Worm (Caenorhabditis elegans) whole organism, L2 larva: ENCODE data around the gene let-4.

Source experiments
- C34F6.9 ChIP-seq: fragments of 150-350 bp; optimal IDR thresholded peaks from 2 replicates; lab custom pipeline; 2014; ENCODE audit warnings: missing biosample characterization, missing genetic modification characterization
- F13H6.1 ChIP-seq: sonication (generic microtip); optimal IDR thresholded peaks from 2 replicates; lab custom pipeline; 2016; ENCODE audit warnings: missing genetic modification characterization, missing compliant biosample characterization
- R02D3.7 ChIP-seq: fragments of 150-350 bp; optimal IDR thresholded peaks from 2 replicates; lab custom pipeline; 2014; ENCODE audit warnings: missing biosample characterization, missing genetic modification characterization
- Y55F3AM.14 ChIP-seq: fragments of 200-800 bp; sonication (Bioruptor generic); optimal IDR thresholded peaks from 2 replicates; lab custom pipeline; 2018; ENCODE audit warnings: mild to moderate bottlenecking, missing genetic modification characterization, missing compliant biosample characterization
- alr-1 ChIP-seq: fragments of 150-350 bp; optimal IDR thresholded peaks from 2 replicates; lab custom pipeline; 2014; ENCODE audit warnings: missing biosample characterization, missing genetic modification characterization
- aly-2 ChIP-seq: fragments of 150-350 bp; optimal IDR thresholded peaks from 2 replicates; lab custom pipeline; 2014; ENCODE audit warnings: missing biosample characterization, missing genetic modification characterization
- ama-1 ChIP-seq: fragments of 150-350 bp; optimal IDR thresholded peaks from 2 replicates; lab custom pipeline; 2018; ENCODE audit warnings: inconsistent platforms
- blmp-1 ChIP-seq: sonication (generic microtip); optimal IDR thresholded peaks from 2 replicates; lab custom pipeline; 2017; ENCODE audit warnings: missing genetic modification characterization, mild to moderate bottlenecking, missing compliant biosample characterization, antibody characterized with exemption, moderate library complexity; ENCODE audit not compliant: insufficient read depth
- ceh-16 ChIP-seq: fragments of 150-350 bp; optimal IDR thresholded peaks from 2 replicates; lab custom pipeline; 2014; ENCODE audit warnings: missing biosample characterization, missing genetic modification characterization
- ceh-82 ChIP-seq: fragments of 150-350 bp; optimal IDR thresholded peaks from 2 replicates; lab custom pipeline; 2014; ENCODE audit warnings: missing biosample characterization, missing genetic modification characterization
- crh-2 ChIP-seq: sonication (generic microtip); optimal IDR thresholded peaks from 2 replicates; lab custom pipeline; 2017; ENCODE audit warnings: missing biosample characterization, missing genetic modification characterization
- dmd-4 ChIP-seq: sonication (generic microtip); optimal IDR thresholded peaks from 2 replicates; lab custom pipeline; 2017; ENCODE audit warnings: missing biosample characterization, missing genetic modification characterization
- egl-27 ChIP-seq: sonication (generic microtip); optimal IDR thresholded peaks from 3 replicates; lab custom pipeline; 2017; ENCODE audit warnings: missing biosample characterization, missing genetic modification reagents, missing genetic modification characterization
- elt-1 ChIP-seq: fragments of 150-350 bp; optimal IDR thresholded peaks from 2 replicates; lab custom pipeline; 2014; ENCODE audit warnings: missing biosample characterization, missing genetic modification characterization
- elt-3 ChIP-seq: sonication (generic microtip); optimal IDR thresholded peaks from 2 replicates; lab custom pipeline; 2017; ENCODE audit warnings: missing biosample characterization, missing genetic modification characterization
- fos-1 ChIP-seq: fragments of 150-350 bp; optimal IDR thresholded peaks from 2 replicates; lab custom pipeline; 2014; ENCODE audit warnings: missing biosample characterization, missing genetic modification characterization
- gmeb-1 ChIP-seq: fragments of 150-350 bp; optimal IDR thresholded peaks from 2 replicates; lab custom pipeline; 2014; ENCODE audit warnings: missing biosample characterization, missing genetic modification characterization
- lin-11 ChIP-seq: fragments of 150-350 bp; sonication (generic microtip); optimal IDR thresholded peaks from 2 replicates; lab custom pipeline; 2014; ENCODE audit warnings: missing biosample characterization, missing genetic modification characterization, inconsistent platforms, mixed read lengths
- lin-13 ChIP-seq: fragments of 150-350 bp; optimal IDR thresholded peaks from 2 replicates; lab custom pipeline; 2014; ENCODE audit warnings: missing biosample characterization, missing genetic modification reagents, missing genetic modification characterization
- lin-39 ChIP-seq: fragments of 150-350 bp; optimal IDR thresholded peaks from 2 replicates; lab custom pipeline; 2014; ENCODE audit warnings: missing biosample characterization, missing genetic modification reagents, missing genetic modification characterization
- lsy-2 ChIP-seq, 2 experiments: fragments of 150-350 bp in 1 of 2; sonication (generic microtip) in 1 of 2; optimal IDR thresholded peaks; 2 replicates each; lab custom pipeline; 2014 to 2017; ENCODE audit warnings: missing biosample characterization in 2 of 2, missing genetic modification characterization in 2 of 2
- mab-5 ChIP-seq: fragments of 150-350 bp; optimal IDR thresholded peaks from 2 replicates; lab custom pipeline; 2014; ENCODE audit warnings: missing biosample characterization, missing genetic modification characterization
- mbf-1 ChIP-seq: sonication (generic microtip); optimal IDR thresholded peaks from 2 replicates; lab custom pipeline; 2017; ENCODE audit warnings: missing biosample characterization, missing genetic modification characterization
- nhr-10 ChIP-seq: sonication (generic microtip); optimal IDR thresholded peaks from 2 replicates; lab custom pipeline; 2017; ENCODE audit warnings: missing biosample characterization, missing genetic modification characterization
- nhr-11 ChIP-seq: fragments of 150-350 bp; optimal IDR thresholded peaks from 2 replicates; lab custom pipeline; 2014; ENCODE audit warnings: missing biosample characterization, missing genetic modification characterization
- nhr-12 ChIP-seq: fragments of 150-350 bp; optimal IDR thresholded peaks from 2 replicates; lab custom pipeline; 2014; ENCODE audit warnings: missing biosample characterization, missing genetic modification characterization
- nhr-129 ChIP-seq: fragments of 150-350 bp; optimal IDR thresholded peaks from 2 replicates; lab custom pipeline; 2014; ENCODE audit warnings: missing biosample characterization, missing genetic modification characterization
- nhr-21 ChIP-seq: fragments of 150-350 bp; optimal IDR thresholded peaks from 2 replicates; lab custom pipeline; 2014; ENCODE audit warnings: missing biosample characterization, missing genetic modification characterization
- nhr-23 ChIP-seq: fragments of 150-350 bp; optimal IDR thresholded peaks from 2 replicates; lab custom pipeline; 2014; ENCODE audit warnings: missing biosample characterization, missing genetic modification reagents, missing genetic modification characterization
- nhr-237 ChIP-seq: fragments of 150-350 bp; optimal IDR thresholded peaks from 2 replicates; lab custom pipeline; 2014; ENCODE audit warnings: missing biosample characterization, missing genetic modification characterization
- nhr-25 ChIP-seq: fragments of 150-350 bp; sonication (generic microtip); optimal IDR thresholded peaks from 3 replicates; lab custom pipeline; 2014; ENCODE audit warnings: missing biosample characterization, missing genetic modification characterization
- nhr-6 ChIP-seq: fragments of 150-350 bp; optimal IDR thresholded peaks from 2 replicates; lab custom pipeline; 2014; ENCODE audit warnings: missing biosample characterization, missing genetic modification characterization
- nhr-77 ChIP-seq: fragments of 150-350 bp; optimal IDR thresholded peaks from 2 replicates; lab custom pipeline; 2014; ENCODE audit warnings: missing biosample characterization, missing genetic modification characterization
- peb-1 ChIP-seq: fragments of 150-350 bp; optimal IDR thresholded peaks from 2 replicates; lab custom pipeline; 2014; ENCODE audit warnings: missing biosample characterization, missing genetic modification characterization
- sem-4 ChIP-seq: fragments of 150-350 bp; optimal IDR thresholded peaks from 2 replicates; lab custom pipeline; 2014; ENCODE audit warnings: missing biosample characterization, missing genetic modification reagents, missing genetic modification characterization
- skn-1 ChIP-seq: sonication (generic microtip); optimal IDR thresholded peaks from 2 replicates; lab custom pipeline; 2017; ENCODE audit warnings: missing biosample characterization, missing genetic modification characterization
- sma-3 ChIP-seq: sonication (generic microtip); optimal IDR thresholded peaks from 2 replicates; lab custom pipeline; 2016; ENCODE audit warnings: missing genetic modification reagents, missing genetic modification characterization, missing compliant biosample characterization
- sma-9 ChIP-seq, 2 experiments: fragments of 150-350 bp in 1 of 2; sonication (generic microtip) in 1 of 2; optimal IDR thresholded peaks; 2 replicates each; lab custom pipeline; 2014 to 2016; ENCODE audit warnings: missing genetic modification characterization in 2 of 2, mild to moderate bottlenecking in 1 of 2, missing biosample characterization in 1 of 2, missing compliant biosample characterization in 1 of 2, missing genetic modification reagents in 1 of 2, moderate library complexity in 1 of 2
- snpc-4 ChIP-seq: fragments of 150-350 bp; optimal IDR thresholded peaks from 2 replicates; lab custom pipeline; 2014; ENCODE audit warnings: missing biosample characterization, missing genetic modification characterization
- unc-39 ChIP-seq: fragments of 150-350 bp; optimal IDR thresholded peaks from 2 replicates; lab custom pipeline; 2014; ENCODE audit warnings: missing biosample characterization, missing genetic modification characterization
- unc-55 ChIP-seq: fragments of 150-350 bp; sonication (generic microtip); optimal IDR thresholded peaks from 3 replicates; lab custom pipeline; 2014; ENCODE audit warnings: missing biosample characterization, missing genetic modification reagents, missing genetic modification characterization
- unc-62 ChIP-seq: fragments of 150-350 bp; optimal IDR thresholded peaks from 2 replicates; lab custom pipeline; 2014; ENCODE audit warnings: missing biosample characterization, missing genetic modification reagents, missing genetic modification characterization
- zag-1 ChIP-seq: fragments of 150-350 bp; optimal IDR thresholded peaks from 2 replicates; lab custom pipeline; 2014; ENCODE audit warnings: missing biosample characterization, missing genetic modification characterization
- ztf-1 ChIP-seq: fragments of 200-800 bp; sonication (Bioruptor generic); conservative IDR thresholded peaks from 2 replicates; pipeline ENCODE4 v1.3.6; 2022; ENCODE audit warnings: missing genetic modification characterization, missing compliant biosample characterization
- ztf-11 ChIP-seq: sonication (generic microtip); optimal IDR thresholded peaks from 2 replicates; lab custom pipeline; 2017; ENCODE audit warnings: missing biosample characterization, missing genetic modification characterization
- ztf-4 ChIP-seq: fragments of 150-350 bp; optimal IDR thresholded peaks from 2 replicates; lab custom pipeline; 2014; ENCODE audit warnings: missing biosample characterization, missing genetic modification characterization

Gene let-4

DNA sequence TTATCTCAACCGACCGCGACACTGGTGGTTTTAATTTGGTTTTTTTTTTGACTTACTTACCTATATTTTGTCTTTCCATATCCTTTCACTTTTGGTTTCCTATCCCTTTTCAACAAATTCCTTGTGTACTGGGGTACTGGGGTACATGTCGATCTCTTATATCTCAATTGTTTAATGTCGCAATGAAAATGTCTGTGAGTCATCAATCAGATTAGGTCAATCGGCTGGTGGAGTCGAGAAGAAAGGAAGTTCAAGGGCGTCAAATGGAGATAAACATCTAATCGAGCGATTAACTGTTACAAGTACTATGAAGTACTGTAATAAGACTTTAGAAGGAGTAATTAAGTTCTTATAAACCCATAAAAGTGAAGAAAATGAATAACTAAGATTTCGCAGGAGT, 1.8 kb upstream of the let-4 start:
- TF ChIP-seq nhr-23 (tag; lab: Kevin White, UChicago) (peak; percentile 17), mab-5 (tag; lab: Kevin White, UChicago) (no peak), ceh-16 (tag; lab: Kevin White, UChicago) (peak; percentile 99), sem-4 (tag; lab: Kevin White, UChicago) (peak; percentile 42), fos-1 (tag; lab: Kevin White, UChicago) (peak; percentile 79), nhr-21 (tag; lab: Kevin White, UChicago) (peak; percentile 45), ama-1 (lab: Kevin White, UChicago) (no peak), egl-27 (tag; lab: Kevin White, UChicago) (peak; percentile 71), nhr-12 (tag; lab: Kevin White, UChicago) (no peak), blmp-1 (tag; lab: Kevin White, UChicago) (peak; percentile 86), unc-55 (GFP tag; lab: Kevin White, UChicago) (no peak), dmd-4 (tag; lab: Kevin White, UChicago) (no peak), sma-9 (GFP tag; optimal IDR thresholded peaks at IDR 0.05; lab: Kevin White, UChicago) (peak; percentile 87), sma-9 (tag; optimal IDR thresholded peaks at IDR 0.05; lab: Kevin White, UChicago) (no peak), nhr-129 (tag; lab: Kevin White, UChicago) (no peak), sma-3 (GFP tag; lab: Kevin White, UChicago) (peak; percentile 79), nhr-25 (tag; lab: Kevin White, UChicago) (peak; percentile 52), crh-2 (tag; lab: Kevin White, UChicago) (no peak), lsy-2 (tag; optimal IDR thresholded peaks at IDR 0.05; lab: Kevin White, UChicago) (peak in 1 of 2 experiments; percentile 21), elt-1 (tag; lab: Kevin White, UChicago) (peak; percentile 90)

DNA sequence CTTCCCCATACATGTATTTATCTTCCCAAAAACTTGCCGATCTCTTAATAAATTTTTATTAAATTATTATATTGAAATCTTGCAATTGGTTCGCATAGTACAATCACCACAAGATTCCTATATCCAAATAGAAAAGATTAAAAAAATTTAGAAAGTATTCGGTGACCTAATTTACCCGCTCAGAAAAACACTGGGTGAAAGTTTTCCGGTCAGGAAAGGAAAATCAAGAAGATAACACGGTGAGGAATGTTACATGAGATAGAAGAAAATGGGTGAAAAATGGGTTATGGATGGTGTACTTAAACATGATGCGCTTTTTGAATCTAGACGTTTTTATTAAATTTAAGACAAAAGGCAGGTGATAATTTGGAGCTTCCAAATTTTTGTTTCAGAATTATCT, 3.1 kb downstream of the let-4 start:
- TF ChIP-seq nhr-25 (tag; lab: Kevin White, UChicago) (no peak), blmp-1 (tag; lab: Kevin White, UChicago) (peak; percentile 78)

ce11 chrX:14581429-14581828, 3.7 kb downstream of the let-4 start, which contains the start of gene sym-1:
TSS of gene sym-1 (plus strand) at chrX:14581622.
- TF ChIP-seq blmp-1 (tag; lab: Kevin White, UChicago): peak; percentile 37
- no peak for TF ChIP-seq unc-39 (tag; lab: Kevin White, UChicago)
- peak; percentile 64 for TF ChIP-seq nhr-21 (tag; lab: Kevin White, UChicago)
- no peak for TF ChIP-seq mbf-1 (tag; lab: Kevin White, UChicago)
- no peak for TF ChIP-seq snpc-4 (tag; lab: Kevin White, UChicago)
- no peak for TF ChIP-seq ama-1 (lab: Kevin White, UChicago)
- no peak for TF ChIP-seq peb-1
- TF ChIP-seq lin-13 (GFP tag; lab: Kevin White, UChicago): no peak
- no peak for TF ChIP-seq nhr-6
- no peak for TF ChIP-seq skn-1 (tag; lab: Kevin White, UChicago)
- TF ChIP-seq mab-5 (tag; lab: Kevin White, UChicago): no peak
- no peak for TF ChIP-seq nhr-10 (tag; lab: Kevin White, UChicago)
- no peak for TF ChIP-seq dmd-4 (tag; lab: Kevin White, UChicago)
- TF ChIP-seq lsy-2 (tag; optimal IDR thresholded peaks at IDR 0.05; lab: Kevin White, UChicago): peak in 1 of 2 experiments; percentile 12
- TF ChIP-seq sma-3 (GFP tag; lab: Kevin White, UChicago): peak; percentile 7
- peak; percentile 18 for TF ChIP-seq fos-1 (tag; lab: Kevin White, UChicago)
- TF ChIP-seq aly-2 (tag; lab: Kevin White, UChicago): no peak
- no peak for TF ChIP-seq nhr-129 (tag; lab: Kevin White, UChicago)
- TF ChIP-seq nhr-12 (tag; lab: Kevin White, UChicago): no peak
- TF ChIP-seq nhr-23 (tag; lab: Kevin White, UChicago): no peak
- TF ChIP-seq alr-1 (tag; lab: Kevin White, UChicago): no peak
- peak; percentile 2 for TF ChIP-seq nhr-25 (tag; lab: Kevin White, UChicago)
- TF ChIP-seq unc-55 (GFP tag; lab: Kevin White, UChicago): no peak
- TF ChIP-seq egl-27 (tag; lab: Kevin White, UChicago): no peak
- no peak for TF ChIP-seq nhr-77 (tag; lab: Kevin White, UChicago)
- TF ChIP-seq lin-11: no peak
- no peak for TF ChIP-seq C34F6.9
- TF ChIP-seq nhr-11: no peak
- peak; percentile 22 for TF ChIP-seq elt-1 (tag; lab: Kevin White, UChicago)
- no peak for TF ChIP-seq crh-2 (tag; lab: Kevin White, UChicago)
- no peak for TF ChIP-seq zag-1 (tag; lab: Kevin White, UChicago)
- TF ChIP-seq sma-9 (GFP tag; optimal IDR thresholded peaks at IDR 0.05; lab: Kevin White, UChicago): peak; percentile 62
- no peak for TF ChIP-seq sma-9 (tag; optimal IDR thresholded peaks at IDR 0.05; lab: Kevin White, UChicago)
- peak; percentile 25 for TF ChIP-seq sem-4 (tag; lab: Kevin White, UChicago)
- no peak for TF ChIP-seq Y55F3AM.14 (GFP tag; lab: Kevin White, UChicago)
- TF ChIP-seq gmeb-1 (tag; lab: Kevin White, UChicago): no peak
- TF ChIP-seq R02D3.7: no peak
- TF ChIP-seq ztf-11 (tag; lab: Kevin White, UChicago): no peak
- TF ChIP-seq ztf-1 (GFP tag; lab: Robert Waterston, UW): no peak
- TF ChIP-seq nhr-237 (tag; lab: Kevin White, UChicago): no peak
- TF ChIP-seq lin-39 (tag; lab: Kevin White, UChicago): no peak
- peak; percentile 60 for TF ChIP-seq ceh-16 (tag; lab: Kevin White, UChicago)
- TF ChIP-seq elt-3 (tag; lab: Kevin White, UChicago): no peak
- TF ChIP-seq F13H6.1 (tag; lab: Kevin White, UChicago): no peak
- no peak for TF ChIP-seq ceh-82
- TF ChIP-seq unc-62 (GFP tag; lab: Kevin White, UChicago): no peak
- no peak for TF ChIP-seq ztf-4
